Fruit fly (Drosophila melanogaster): ENCODE results near the gene Ufd4.

DNA sequence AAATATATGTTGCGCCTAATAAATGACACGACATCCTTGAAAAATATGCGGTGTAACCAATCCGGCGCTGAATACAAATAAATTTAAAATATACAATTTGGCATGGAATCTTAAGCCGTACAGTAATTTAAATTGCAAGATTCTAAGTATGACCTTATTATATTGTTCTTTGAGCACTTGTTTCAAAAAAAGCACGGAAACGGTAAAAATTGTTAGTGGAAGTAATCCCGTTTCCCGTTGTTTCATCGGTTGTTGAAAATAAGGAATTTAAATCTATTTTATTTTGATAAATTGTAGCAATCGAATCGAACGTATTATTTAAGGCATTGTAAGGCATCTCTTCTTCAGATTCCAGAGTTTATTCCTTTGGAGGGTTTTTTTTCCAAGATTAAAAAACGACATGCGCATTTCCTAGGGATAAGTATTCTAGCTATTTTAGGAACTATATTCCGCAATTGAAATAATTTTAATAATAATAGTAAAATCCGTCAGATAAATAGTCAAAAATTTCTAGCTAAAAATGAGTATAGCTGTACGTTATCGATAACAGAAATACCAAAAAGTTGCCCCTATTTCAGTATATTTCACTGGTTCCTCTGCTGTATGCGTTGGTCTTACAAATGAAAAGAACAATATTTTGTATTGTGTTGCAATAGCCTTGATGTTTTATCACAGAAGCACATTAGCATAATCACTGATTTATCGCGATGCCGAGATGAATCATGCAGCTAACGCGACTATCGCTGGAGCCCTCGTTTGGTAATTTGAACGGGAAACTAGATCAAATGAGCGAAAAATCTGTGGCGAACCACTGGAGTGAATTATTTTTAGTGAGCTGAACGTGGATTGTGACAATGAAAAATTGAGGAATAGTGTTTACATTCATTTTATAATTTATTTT is 41.2 kb upstream of the Ufd4 start, which contains the start of gene GATAd:
- TF ChIP-seq CG8478 (optimal IDR thresholded peaks at IDR 0.05), result no peak
- TF ChIP-seq CTCF (optimal IDR thresholded peaks at IDR 0.05), result peak in 1 of 2 experiments; percentile 1
